Worm (Caenorhabditis elegans) whole organism, L4 larva: ENCODE measurements around the gene K07E8.6.
A peak's percentile ranks its signal among the peaks of the same experiment; 100 is the strongest.

Source experiments
- F49E8.2 ChIP-seq: sonication (generic microtip); optimal IDR thresholded peaks from 2 replicates; lab custom pipeline; 2016; ENCODE audit warnings: missing compliant biosample characterization, mild to moderate bottlenecking, missing genetic modification characterization, borderline replicate concordance
- ceh-28 ChIP-seq: fragments of 150-350 bp; optimal IDR thresholded peaks from 2 replicates; lab custom pipeline; 2014; ENCODE audit warnings: missing biosample characterization, missing genetic modification reagents, missing genetic modification characterization
- ceh-44 ChIP-seq: fragments of 200-800 bp; sonication (Bioruptor generic); IDR thresholded peaks from 2 replicates; pipeline ENCODE4 v1.3.6; 2022; ENCODE audit warnings: missing genetic modification reagents, missing genetic modification characterization, missing compliant biosample characterization
- ceh-62 ChIP-seq: sonication (generic microtip); optimal IDR thresholded peaks from 2 replicates; lab custom pipeline; 2017; ENCODE audit warnings: missing biosample characterization, missing genetic modification characterization
- dpl-1 ChIP-seq: fragments of 150-350 bp; optimal IDR thresholded peaks from 2 replicates; lab custom pipeline; 2014; ENCODE audit warnings: missing biosample characterization, missing genetic modification reagents, missing genetic modification characterization
- fkh-10 ChIP-seq: fragments of 150-350 bp; optimal IDR thresholded peaks from 2 replicates; lab custom pipeline; 2014; ENCODE audit warnings: missing biosample characterization, missing genetic modification reagents, missing genetic modification characterization
- mxl-2 ChIP-seq: fragments of 200-800 bp; sonication (Bioruptor generic); conservative IDR thresholded peaks from 2 replicates; pipeline ENCODE4 v1.3.6; 2022; ENCODE audit warnings: missing genetic modification reagents, missing genetic modification characterization, missing compliant biosample characterization
- pha-4 ChIP-seq, 2 experiments: fragments of 150-350 bp in 1 of 2; fragments of 200-800 bp in 1 of 2; sonication (Bioruptor generic) in 1 of 2; IDR thresholded peaks in 1 of 2; optimal IDR thresholded peaks in 1 of 2; 2 replicates each; pipeline versions ENCODE4 v1.3.6 to Lab custom; 2014 to 2022; ENCODE audit warnings: missing genetic modification characterization in 2 of 2, missing genetic modification reagents in 2 of 2, missing biosample characterization in 1 of 2, missing compliant biosample characterization in 1 of 2
- snpc-4 ChIP-seq: fragments of 150-350 bp; optimal IDR thresholded peaks from 2 replicates; lab custom pipeline; 2014; ENCODE audit warnings: missing biosample characterization, missing genetic modification characterization

DNA sequence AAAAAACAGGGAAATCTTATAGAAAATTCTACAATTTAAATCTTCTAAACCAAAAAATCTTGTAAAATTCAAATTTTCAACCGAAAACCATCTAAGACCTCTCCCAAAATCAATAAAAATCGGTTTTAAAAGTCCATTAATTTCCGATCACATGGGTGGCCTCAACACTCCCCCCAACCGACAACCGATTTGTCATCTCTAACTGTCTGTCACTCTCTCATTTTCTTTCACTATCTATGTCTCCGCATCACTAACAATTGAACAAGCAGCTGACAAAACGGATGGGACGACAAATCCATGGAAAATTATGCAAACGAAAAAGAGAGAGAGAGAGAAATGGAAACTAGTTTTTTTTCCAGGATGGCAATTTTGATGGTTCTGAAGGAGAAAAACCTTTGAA is 36.4 kb downstream of the K07E8.6 start:
- TF ChIP-seq dpl-1 (GFP tag; lab: Kevin White, UChicago), result peak; percentile 19
- TF ChIP-seq ceh-62 (tag; lab: Kevin White, UChicago), result no peak
- TF ChIP-seq snpc-4 (tag; lab: Kevin White, UChicago), result no peak
- no peak for TF ChIP-seq fkh-10 (GFP tag; lab: Kevin White, UChicago)
- no peak for TF ChIP-seq F49E8.2 (tag; lab: Kevin White, UChicago)
- TF ChIP-seq ceh-28 (tag; lab: Kevin White, UChicago), result no peak
- no peak for TF ChIP-seq mxl-2 (GFP tag; lab: Robert Waterston, UW)
- TF ChIP-seq pha-4 (GFP tag; IDR thresholded peaks at IDR 0.05; lab: Robert Waterston, UW), result no peak
- no peak for TF ChIP-seq pha-4 (tag; optimal IDR thresholded peaks at IDR 0.05; lab: Kevin White, UChicago)
- no peak for TF ChIP-seq ceh-44
